Fruit fly (Drosophila melanogaster) whole organism: Measurements from ENCODE around the gene CCKLR-17D1.

Experiments used
- CG8478 ChIP-seq: fragments of >200 bp; optimal IDR thresholded peaks from 2 replicates; lab custom pipeline; 2018; ENCODE audit warnings: inconsistent platforms
- Dll ChIP-seq: fragments of >200 bp; optimal IDR thresholded peaks from 2 replicates; lab custom pipeline; 2017
- EcR ChIP-seq, 2 experiments: fragments of >200 bp; optimal IDR thresholded peaks; 2 replicates each; lab custom pipeline; 2017; ENCODE audit warnings: missing biosample characterization in 2 of 2, missing genetic modification characterization in 2 of 2, missing genetic modification reagents in 2 of 2
- pan ChIP-seq: fragments of >200 bp; optimal IDR thresholded peaks from 2 replicates; lab custom pipeline; 2017
- psq ChIP-seq: fragments of >200 bp; optimal IDR thresholded peaks from 2 replicates; lab custom pipeline; 2017
- usp ChIP-seq: fragments of >200 bp; optimal IDR thresholded peaks from 2 replicates; lab custom pipeline; 2017; ENCODE audit warnings: missing biosample characterization, missing genetic modification characterization, mixed read lengths

- TF ChIP-seq pan (no peak), usp (GFP tag; lab: Kevin White, UChicago) (no peak), psq (no peak), CG8478 (lab: Kevin White, UChicago) (no peak), EcR (GFP tag; optimal IDR thresholded peaks at IDR 0.05; lab: Kevin White, UChicago) (no peak), Dll (lab: Kevin White, UChicago) (no peak)
These were observed 68.8 kb downstream of the CCKLR-17D1 start, which contains the start of gene fu for dm6 chrX:18657502-18657947.
